Worm (Caenorhabditis elegans) whole organism, L2 larva: ENCODE measurements around the gene F53F1.6.

Experiments used
- C34F6.9 ChIP-seq: fragments of 150-350 bp; optimal IDR thresholded peaks from 2 replicates; lab custom pipeline; 2014; ENCODE audit warnings: missing biosample characterization, missing genetic modification characterization
- F13H6.1 ChIP-seq: sonication (generic microtip); optimal IDR thresholded peaks from 2 replicates; lab custom pipeline; 2016; ENCODE audit warnings: missing genetic modification characterization, missing compliant biosample characterization
- R02D3.7 ChIP-seq: fragments of 150-350 bp; optimal IDR thresholded peaks from 2 replicates; lab custom pipeline; 2014; ENCODE audit warnings: missing biosample characterization, missing genetic modification characterization
- Y55F3AM.14 ChIP-seq: fragments of 200-800 bp; sonication (Bioruptor generic); optimal IDR thresholded peaks from 2 replicates; lab custom pipeline; 2018; ENCODE audit warnings: mild to moderate bottlenecking, missing genetic modification characterization, missing compliant biosample characterization
- ZK546.5 ChIP-seq: sonication (generic microtip); optimal IDR thresholded peaks from 2 replicates; lab custom pipeline; 2017; ENCODE audit warnings: missing biosample characterization, missing genetic modification characterization
- alr-1 ChIP-seq: fragments of 150-350 bp; optimal IDR thresholded peaks from 2 replicates; lab custom pipeline; 2014; ENCODE audit warnings: missing biosample characterization, missing genetic modification characterization
- aly-2 ChIP-seq: fragments of 150-350 bp; optimal IDR thresholded peaks from 2 replicates; lab custom pipeline; 2014; ENCODE audit warnings: missing biosample characterization, missing genetic modification characterization
- ama-1 ChIP-seq: fragments of 150-350 bp; optimal IDR thresholded peaks from 2 replicates; lab custom pipeline; 2018; ENCODE audit warnings: inconsistent platforms
- blmp-1 ChIP-seq: sonication (generic microtip); optimal IDR thresholded peaks from 2 replicates; lab custom pipeline; 2017; ENCODE audit warnings: missing genetic modification characterization, mild to moderate bottlenecking, missing compliant biosample characterization, antibody characterized with exemption, moderate library complexity; ENCODE audit not compliant: insufficient read depth
- ceh-16 ChIP-seq: fragments of 150-350 bp; optimal IDR thresholded peaks from 2 replicates; lab custom pipeline; 2014; ENCODE audit warnings: missing biosample characterization, missing genetic modification characterization
- ceh-82 ChIP-seq: fragments of 150-350 bp; optimal IDR thresholded peaks from 2 replicates; lab custom pipeline; 2014; ENCODE audit warnings: missing biosample characterization, missing genetic modification characterization
- crh-2 ChIP-seq: sonication (generic microtip); optimal IDR thresholded peaks from 2 replicates; lab custom pipeline; 2017; ENCODE audit warnings: missing biosample characterization, missing genetic modification characterization
- dmd-4 ChIP-seq: sonication (generic microtip); optimal IDR thresholded peaks from 2 replicates; lab custom pipeline; 2017; ENCODE audit warnings: missing biosample characterization, missing genetic modification characterization
- egl-27 ChIP-seq: sonication (generic microtip); optimal IDR thresholded peaks from 3 replicates; lab custom pipeline; 2017; ENCODE audit warnings: missing biosample characterization, missing genetic modification reagents, missing genetic modification characterization
- elt-1 ChIP-seq: fragments of 150-350 bp; optimal IDR thresholded peaks from 2 replicates; lab custom pipeline; 2014; ENCODE audit warnings: missing biosample characterization, missing genetic modification characterization
- elt-3 ChIP-seq: sonication (generic microtip); optimal IDR thresholded peaks from 2 replicates; lab custom pipeline; 2017; ENCODE audit warnings: missing biosample characterization, missing genetic modification characterization
- fos-1 ChIP-seq: fragments of 150-350 bp; optimal IDR thresholded peaks from 2 replicates; lab custom pipeline; 2014; ENCODE audit warnings: missing biosample characterization, missing genetic modification characterization
- gmeb-1 ChIP-seq: fragments of 150-350 bp; optimal IDR thresholded peaks from 2 replicates; lab custom pipeline; 2014; ENCODE audit warnings: missing biosample characterization, missing genetic modification characterization
- lin-11 ChIP-seq: fragments of 150-350 bp; sonication (generic microtip); optimal IDR thresholded peaks from 2 replicates; lab custom pipeline; 2014; ENCODE audit warnings: missing biosample characterization, missing genetic modification characterization, inconsistent platforms, mixed read lengths
- lin-13 ChIP-seq: fragments of 150-350 bp; optimal IDR thresholded peaks from 2 replicates; lab custom pipeline; 2014; ENCODE audit warnings: missing biosample characterization, missing genetic modification reagents, missing genetic modification characterization
- lin-39 ChIP-seq: fragments of 150-350 bp; optimal IDR thresholded peaks from 2 replicates; lab custom pipeline; 2014; ENCODE audit warnings: missing biosample characterization, missing genetic modification reagents, missing genetic modification characterization
- lsy-2 ChIP-seq, 2 experiments: fragments of 150-350 bp in 1 of 2; sonication (generic microtip) in 1 of 2; optimal IDR thresholded peaks; 2 replicates each; lab custom pipeline; 2014 to 2017; ENCODE audit warnings: missing biosample characterization in 2 of 2, missing genetic modification characterization in 2 of 2
- mab-5 ChIP-seq: fragments of 150-350 bp; optimal IDR thresholded peaks from 2 replicates; lab custom pipeline; 2014; ENCODE audit warnings: missing biosample characterization, missing genetic modification characterization
- mbf-1 ChIP-seq: sonication (generic microtip); optimal IDR thresholded peaks from 2 replicates; lab custom pipeline; 2017; ENCODE audit warnings: missing biosample characterization, missing genetic modification characterization
- mdl-1 ChIP-seq, 2 experiments: fragments of 150-350 bp in 1 of 2; sonication (generic microtip) in 1 of 2; optimal IDR thresholded peaks; 2 replicates each; lab custom pipeline; 2017; ENCODE audit warnings: missing biosample characterization in 2 of 2, missing genetic modification characterization in 2 of 2
- nhr-10 ChIP-seq: sonication (generic microtip); optimal IDR thresholded peaks from 2 replicates; lab custom pipeline; 2017; ENCODE audit warnings: missing biosample characterization, missing genetic modification characterization
- nhr-11 ChIP-seq: fragments of 150-350 bp; optimal IDR thresholded peaks from 2 replicates; lab custom pipeline; 2014; ENCODE audit warnings: missing biosample characterization, missing genetic modification characterization
- nhr-12 ChIP-seq: fragments of 150-350 bp; optimal IDR thresholded peaks from 2 replicates; lab custom pipeline; 2014; ENCODE audit warnings: missing biosample characterization, missing genetic modification characterization
- nhr-129 ChIP-seq: fragments of 150-350 bp; optimal IDR thresholded peaks from 2 replicates; lab custom pipeline; 2014; ENCODE audit warnings: missing biosample characterization, missing genetic modification characterization
- nhr-21 ChIP-seq: fragments of 150-350 bp; optimal IDR thresholded peaks from 2 replicates; lab custom pipeline; 2014; ENCODE audit warnings: missing biosample characterization, missing genetic modification characterization
- nhr-23 ChIP-seq: fragments of 150-350 bp; optimal IDR thresholded peaks from 2 replicates; lab custom pipeline; 2014; ENCODE audit warnings: missing biosample characterization, missing genetic modification reagents, missing genetic modification characterization
- nhr-237 ChIP-seq: fragments of 150-350 bp; optimal IDR thresholded peaks from 2 replicates; lab custom pipeline; 2014; ENCODE audit warnings: missing biosample characterization, missing genetic modification characterization
- nhr-25 ChIP-seq: fragments of 150-350 bp; sonication (generic microtip); optimal IDR thresholded peaks from 3 replicates; lab custom pipeline; 2014; ENCODE audit warnings: missing biosample characterization, missing genetic modification characterization
- nhr-6 ChIP-seq: fragments of 150-350 bp; optimal IDR thresholded peaks from 2 replicates; lab custom pipeline; 2014; ENCODE audit warnings: missing biosample characterization, missing genetic modification characterization
- nhr-77 ChIP-seq: fragments of 150-350 bp; optimal IDR thresholded peaks from 2 replicates; lab custom pipeline; 2014; ENCODE audit warnings: missing biosample characterization, missing genetic modification characterization
- peb-1 ChIP-seq: fragments of 150-350 bp; optimal IDR thresholded peaks from 2 replicates; lab custom pipeline; 2014; ENCODE audit warnings: missing biosample characterization, missing genetic modification characterization
- sem-4 ChIP-seq: fragments of 150-350 bp; optimal IDR thresholded peaks from 2 replicates; lab custom pipeline; 2014; ENCODE audit warnings: missing biosample characterization, missing genetic modification reagents, missing genetic modification characterization
- skn-1 ChIP-seq: sonication (generic microtip); optimal IDR thresholded peaks from 2 replicates; lab custom pipeline; 2017; ENCODE audit warnings: missing biosample characterization, missing genetic modification characterization
- sma-3 ChIP-seq: sonication (generic microtip); optimal IDR thresholded peaks from 2 replicates; lab custom pipeline; 2016; ENCODE audit warnings: missing genetic modification reagents, missing genetic modification characterization, missing compliant biosample characterization
- sma-9 ChIP-seq, 2 experiments: fragments of 150-350 bp in 1 of 2; sonication (generic microtip) in 1 of 2; optimal IDR thresholded peaks; 2 replicates each; lab custom pipeline; 2014 to 2016; ENCODE audit warnings: missing genetic modification characterization in 2 of 2, mild to moderate bottlenecking in 1 of 2, missing biosample characterization in 1 of 2, missing compliant biosample characterization in 1 of 2, missing genetic modification reagents in 1 of 2, moderate library complexity in 1 of 2
- snpc-4 ChIP-seq: fragments of 150-350 bp; optimal IDR thresholded peaks from 2 replicates; lab custom pipeline; 2014; ENCODE audit warnings: missing biosample characterization, missing genetic modification characterization
- unc-39 ChIP-seq: fragments of 150-350 bp; optimal IDR thresholded peaks from 2 replicates; lab custom pipeline; 2014; ENCODE audit warnings: missing biosample characterization, missing genetic modification characterization
- unc-55 ChIP-seq: fragments of 150-350 bp; sonication (generic microtip); optimal IDR thresholded peaks from 3 replicates; lab custom pipeline; 2014; ENCODE audit warnings: missing biosample characterization, missing genetic modification reagents, missing genetic modification characterization
- unc-62 ChIP-seq: fragments of 150-350 bp; optimal IDR thresholded peaks from 2 replicates; lab custom pipeline; 2014; ENCODE audit warnings: missing biosample characterization, missing genetic modification reagents, missing genetic modification characterization
- zag-1 ChIP-seq: fragments of 150-350 bp; optimal IDR thresholded peaks from 2 replicates; lab custom pipeline; 2014; ENCODE audit warnings: missing biosample characterization, missing genetic modification characterization
- ztf-1 ChIP-seq: fragments of 200-800 bp; sonication (Bioruptor generic); conservative IDR thresholded peaks from 2 replicates; pipeline ENCODE4 v1.3.6; 2022; ENCODE audit warnings: missing genetic modification characterization, missing compliant biosample characterization
- ztf-11 ChIP-seq: sonication (generic microtip); optimal IDR thresholded peaks from 2 replicates; lab custom pipeline; 2017; ENCODE audit warnings: missing biosample characterization, missing genetic modification characterization
- ztf-4 ChIP-seq: fragments of 150-350 bp; optimal IDR thresholded peaks from 2 replicates; lab custom pipeline; 2014; ENCODE audit warnings: missing biosample characterization, missing genetic modification characterization

F53F1.6 gene

ce11 chrV:13374532-13374931 is 42.9 kb downstream of the F53F1.6 start:
- no peak for TF ChIP-seq nhr-11 (tag; lab: Kevin White, UChicago)
- TF ChIP-seq C34F6.9 (tag; lab: Kevin White, UChicago) = no peak
- TF ChIP-seq sma-9 (GFP tag; optimal IDR thresholded peaks at IDR 0.05; lab: Kevin White, UChicago) = peak; percentile 62
- TF ChIP-seq sma-9 (tag; optimal IDR thresholded peaks at IDR 0.05; lab: Kevin White, UChicago) = no peak
- peak; percentile 15 for TF ChIP-seq blmp-1 (tag; lab: Kevin White, UChicago)
- no peak for TF ChIP-seq nhr-10 (tag; lab: Kevin White, UChicago)
- TF ChIP-seq mbf-1 (tag; lab: Kevin White, UChicago) = no peak
- TF ChIP-seq nhr-25 (tag; lab: Kevin White, UChicago) = peak; percentile 84
- TF ChIP-seq aly-2 (tag; lab: Kevin White, UChicago) = no peak
- no peak for TF ChIP-seq snpc-4 (tag; lab: Kevin White, UChicago)
- TF ChIP-seq nhr-237 = no peak
- peak; percentile 37 for TF ChIP-seq fos-1 (tag; lab: Kevin White, UChicago)
- TF ChIP-seq elt-1 (tag; lab: Kevin White, UChicago) = no peak
- no peak for TF ChIP-seq nhr-77 (tag; lab: Kevin White, UChicago)
- TF ChIP-seq nhr-6 = no peak
- no peak for TF ChIP-seq nhr-12 (tag; lab: Kevin White, UChicago)
- peak; percentile 70 for TF ChIP-seq ceh-16 (tag; lab: Kevin White, UChicago)
- no peak for TF ChIP-seq mab-5 (tag; lab: Kevin White, UChicago)
- no peak for TF ChIP-seq skn-1
- TF ChIP-seq nhr-129 (tag; lab: Kevin White, UChicago) = peak; percentile 13
- TF ChIP-seq ztf-4 (tag; lab: Kevin White, UChicago) = no peak
- TF ChIP-seq lin-11 (tag; lab: Kevin White, UChicago) = no peak
- TF ChIP-seq elt-3 (tag; lab: Kevin White, UChicago) = no peak
- peak; percentile 30 for TF ChIP-seq F13H6.1 (tag; lab: Kevin White, UChicago)
- TF ChIP-seq alr-1 (tag; lab: Kevin White, UChicago) = no peak
- no peak for TF ChIP-seq unc-62
- no peak for TF ChIP-seq lin-39 (tag; lab: Kevin White, UChicago)
- TF ChIP-seq nhr-23 (tag; lab: Kevin White, UChicago) = no peak
- peak; percentile 58 for TF ChIP-seq crh-2
- no peak for TF ChIP-seq R02D3.7 (tag; lab: Kevin White, UChicago)
- TF ChIP-seq ceh-82 (tag; lab: Kevin White, UChicago) = no peak
- no peak for TF ChIP-seq dmd-4 (tag; lab: Kevin White, UChicago)
- TF ChIP-seq peb-1 (tag; lab: Kevin White, UChicago) = no peak
- peak; percentile 62 for TF ChIP-seq egl-27 (tag; lab: Kevin White, UChicago)
- no peak for TF ChIP-seq ztf-11
- peak in 1 of 2 experiments; percentile 3 for TF ChIP-seq lsy-2 (tag; optimal IDR thresholded peaks at IDR 0.05; lab: Kevin White, UChicago)
- no peak for TF ChIP-seq gmeb-1
- no peak for TF ChIP-seq unc-39 (tag; lab: Kevin White, UChicago)
- TF ChIP-seq sem-4 (tag; lab: Kevin White, UChicago) = peak; percentile 45
- no peak for TF ChIP-seq unc-55 (GFP tag; lab: Kevin White, UChicago)
- peak; percentile 50 for TF ChIP-seq sma-3 (GFP tag; lab: Kevin White, UChicago)
- TF ChIP-seq Y55F3AM.14 (GFP tag; lab: Kevin White, UChicago) = no peak
- TF ChIP-seq zag-1 (tag; lab: Kevin White, UChicago) = no peak
- TF ChIP-seq ZK546.5 (tag; lab: Kevin White, UChicago) = no peak
- TF ChIP-seq mdl-1 (tag; optimal IDR thresholded peaks at IDR 0.05; lab: Kevin White, UChicago) = no peak
- TF ChIP-seq nhr-21 = peak; percentile 52
- no peak for TF ChIP-seq ztf-1 (GFP tag; lab: Robert Waterston, UW)
- peak; percentile 22 for TF ChIP-seq lin-13 (GFP tag; lab: Kevin White, UChicago)
- TF ChIP-seq ama-1 (lab: Kevin White, UChicago) = no peak
- TF ChIP-seq, all 48 proteins: peak for 14
